Fruit fly (Drosophila melanogaster) whole organism, embryonic: ENCODE measurements around the gene CG5863.

Source experiments
- ATbp ChIP-seq: fragments of 200-800 bp; sonication (Bioruptor generic); optimal IDR thresholded peaks from 2 replicates; lab custom pipeline; 2017; ENCODE audit warnings: missing biosample characterization, mild to moderate bottlenecking, missing genetic modification characterization, missing genetic modification reagents
- Atf6 ChIP-seq: fragments of 200-800 bp; sonication (Bioruptor generic); IDR thresholded peaks from 2 replicates; pipeline ENCODE4 v1.3.6; 2022; ENCODE audit warnings: missing biosample characterization, missing genetic modification characterization
- Bdp1 ChIP-seq: fragments of 200-800 bp; sonication (Bioruptor generic); optimal IDR thresholded peaks from 3 replicates; lab custom pipeline; 2016; ENCODE audit warnings: missing biosample characterization, missing genetic modification characterization
- Blimp-1 ChIP-seq: fragments of 200-800 bp; sonication (Bioruptor generic); optimal IDR thresholded peaks from 3 replicates; lab custom pipeline; 2018; ENCODE audit warnings: missing biosample characterization, missing genetic modification characterization, mild to moderate bottlenecking, moderate library complexity, missing genetic modification reagents
- CG11456 ChIP-seq: fragments of 200-800 bp; sonication (Bioruptor generic); IDR thresholded peaks from 3 replicates; pipeline ENCODE4 v1.3.6; 2022; ENCODE audit warnings: missing biosample characterization, missing genetic modification characterization
- CG11723 ChIP-seq: fragments of 200-800 bp; sonication (Bioruptor generic); optimal IDR thresholded peaks from 2 replicates; lab custom pipeline; 2017; ENCODE audit warnings: missing biosample characterization, mild to moderate bottlenecking, missing genetic modification characterization
- CG12104 ChIP-seq: fragments of 200-800 bp; sonication (Bioruptor generic); optimal IDR thresholded peaks from 3 replicates; lab custom pipeline; 2016; ENCODE audit warnings: missing biosample characterization, missing genetic modification characterization
- CG12299 ChIP-seq: fragments of 200-800 bp; sonication (Bioruptor generic); optimal IDR thresholded peaks from 2 replicates; lab custom pipeline; 2018; ENCODE audit warnings: missing biosample characterization, mild to moderate bottlenecking, missing genetic modification characterization
- CG13424 ChIP-seq: fragments of 200-800 bp; sonication (Bioruptor generic); optimal IDR thresholded peaks from 2 replicates; lab custom pipeline; 2019; ENCODE audit warnings: missing biosample characterization, mild to moderate bottlenecking, missing genetic modification characterization, moderate library complexity
- CG13775 ChIP-seq: fragments of 200-800 bp; sonication (Bioruptor generic); optimal IDR thresholded peaks from 3 replicates; lab custom pipeline; 2017; ENCODE audit warnings: missing biosample characterization, mild to moderate bottlenecking, missing genetic modification characterization
- CG16779 ChIP-seq: fragments of 200-800 bp; sonication (Bioruptor generic); IDR thresholded peaks from 2 replicates; pipeline ENCODE4 v1.3.6; 2022; ENCODE audit warnings: missing biosample characterization, missing genetic modification characterization
- CG16863 ChIP-seq: fragments of 200-800 bp; sonication (Bioruptor generic); optimal IDR thresholded peaks from 3 replicates; lab custom pipeline; 2016; ENCODE audit warnings: missing biosample characterization, missing genetic modification characterization
- CG17359 ChIP-seq: fragments of 200-800 bp; sonication (Bioruptor generic); optimal IDR thresholded peaks from 3 replicates; lab custom pipeline; 2018; ENCODE audit warnings: missing biosample characterization, mild to moderate bottlenecking, missing genetic modification characterization, moderate library complexity
- CG2120 ChIP-seq: fragments of 200-800 bp; sonication (Bioruptor generic); optimal IDR thresholded peaks from 3 replicates; lab custom pipeline; 2016; ENCODE audit warnings: missing biosample characterization, missing genetic modification characterization
- CG31365 ChIP-seq: fragments of 200-800 bp; sonication (Bioruptor generic); optimal IDR thresholded peaks from 2 replicates; lab custom pipeline; 2018; ENCODE audit warnings: missing biosample characterization, mild to moderate bottlenecking, missing genetic modification characterization
- CG34376 ChIP-seq: fragments of 200-800 bp; sonication (Bioruptor generic); optimal IDR thresholded peaks from 2 replicates; lab custom pipeline; 2018; ENCODE audit warnings: missing biosample characterization, mild to moderate bottlenecking, missing genetic modification characterization
- CG3995 ChIP-seq: fragments of 200-800 bp; sonication (Bioruptor generic); optimal IDR thresholded peaks from 3 replicates; lab custom pipeline; 2016; ENCODE audit warnings: missing biosample characterization, missing genetic modification characterization
- CG6272 ChIP-seq: fragments of 200-800 bp; sonication (Bioruptor generic); IDR thresholded peaks from 2 replicates; pipeline ENCODE4 v1.3.6; 2022; ENCODE audit warnings: missing biosample characterization, missing genetic modification characterization
- CG6791 ChIP-seq: fragments of 200-800 bp; sonication (Bioruptor generic); IDR thresholded peaks from 3 replicates; pipeline ENCODE4 v1.3.6; 2022; ENCODE audit warnings: missing biosample characterization, missing genetic modification characterization; ENCODE audit not compliant: partially characterized antibody
- CG6854 ChIP-seq: fragments of 200-800 bp; sonication (Bioruptor generic); optimal IDR thresholded peaks from 3 replicates; lab custom pipeline; 2017; ENCODE audit warnings: missing biosample characterization, mild to moderate bottlenecking, missing genetic modification characterization
- CG8924 ChIP-seq: fragments of 200-800 bp; optimal IDR thresholded peaks from 3 replicates; lab custom pipeline; 2019; ENCODE audit warnings: missing biosample characterization, mild to moderate bottlenecking, missing genetic modification characterization, moderate library complexity
- Dip2 ChIP-seq: fragments of 200-800 bp; sonication (Bioruptor generic); IDR thresholded peaks from 2 replicates; pipeline ENCODE4 v1.3.6; 2022; ENCODE audit warnings: missing biosample characterization, missing genetic modification characterization
- ERR ChIP-seq: fragments of 200-800 bp; sonication (Bioruptor generic); optimal IDR thresholded peaks from 2 replicates; lab custom pipeline; 2016; ENCODE audit warnings: missing biosample characterization, missing genetic modification characterization
- Ets97D ChIP-seq: fragments of 200-800 bp; sonication (Bioruptor generic); optimal IDR thresholded peaks from 3 replicates; lab custom pipeline; 2016; ENCODE audit warnings: missing biosample characterization, missing genetic modification characterization
- Hmr ChIP-seq: fragments of 200-800 bp; sonication (Bioruptor generic); optimal IDR thresholded peaks from 3 replicates; lab custom pipeline; 2017; ENCODE audit warnings: mild to moderate bottlenecking, missing biosample characterization, missing genetic modification reagents, missing genetic modification characterization
- Hr78 ChIP-seq, 2 experiments: fragments of 200-800 bp in 1 of 2; fragments of >200 bp in 1 of 2; sonication (Bioruptor generic) in 1 of 2; optimal IDR thresholded peaks; 2 replicates each; lab custom pipeline; 2017 to 2019; ENCODE audit warnings: missing biosample characterization in 2 of 2, missing genetic modification characterization in 2 of 2, mild to moderate bottlenecking in 1 of 2, moderate library complexity in 1 of 2
- Hsf ChIP-seq: fragments of 200-800 bp; sonication (Bioruptor generic); optimal IDR thresholded peaks from 3 replicates; lab custom pipeline; 2016; ENCODE audit warnings: missing biosample characterization, missing genetic modification characterization
- Kr ChIP-seq: fragments of 200-800 bp; sonication (Bioruptor generic); optimal IDR thresholded peaks from 2 replicates; lab custom pipeline; 2017; ENCODE audit warnings: missing biosample characterization, mild to moderate bottlenecking, missing genetic modification characterization
- NfI ChIP-seq: fragments of 200-800 bp; sonication (Bioruptor generic); optimal IDR thresholded peaks from 3 replicates; lab custom pipeline; 2018; ENCODE audit warnings: missing biosample characterization, mild to moderate bottlenecking, missing genetic modification characterization, moderate library complexity
- Ptx1 ChIP-seq: fragments of 200-800 bp; sonication (Bioruptor generic); IDR thresholded peaks from 2 replicates; pipeline ENCODE4 v1.3.6; 2022; ENCODE audit warnings: missing biosample characterization, missing genetic modification characterization
- Rfx ChIP-seq: fragments of 200-800 bp; sonication (Bioruptor generic); IDR thresholded peaks from 2 replicates; pipeline ENCODE4 v1.3.6; 2022; ENCODE audit warnings: missing biosample characterization, missing genetic modification characterization
- TFAM ChIP-seq: fragments of 200-800 bp; sonication (Bioruptor generic); optimal IDR thresholded peaks from 2 replicates; lab custom pipeline; 2017; ENCODE audit warnings: missing biosample characterization, missing genetic modification characterization, inconsistent platforms
- Taf1 ChIP-seq: fragments of 200-800 bp; sonication (Bioruptor generic); IDR thresholded peaks from 2 replicates; pipeline ENCODE4 v1.3.6; 2022; ENCODE audit warnings: missing biosample characterization, missing genetic modification characterization
- al ChIP-seq: fragments of 200-800 bp; sonication (Bioruptor generic); IDR thresholded peaks from 2 replicates; pipeline ENCODE4 v1.3.6; 2022; ENCODE audit warnings: missing biosample characterization, missing genetic modification characterization
- az2 ChIP-seq: fragments of 200-800 bp; sonication (Bioruptor generic); optimal IDR thresholded peaks from 3 replicates; lab custom pipeline; 2016; ENCODE audit warnings: missing biosample characterization, missing genetic modification characterization
- bbx ChIP-seq: fragments of 200-800 bp; sonication (Bioruptor generic); IDR thresholded peaks from 2 replicates; pipeline ENCODE4 v1.3.6; 2022; ENCODE audit warnings: missing biosample characterization, missing genetic modification characterization; ENCODE audit not compliant: partially characterized antibody
- br ChIP-seq: fragments of >200 bp; optimal IDR thresholded peaks from 2 replicates; lab custom pipeline; 2017
- chif ChIP-seq, 2 experiments: fragments of 200-800 bp; sonication (Bioruptor generic); optimal IDR thresholded peaks; 3 replicates each; lab custom pipeline; 2016; ENCODE audit warnings: missing biosample characterization in 2 of 2, missing genetic modification characterization in 2 of 2
- da ChIP-seq: fragments of 200-800 bp; sonication (Bioruptor generic); optimal IDR thresholded peaks from 2 replicates; lab custom pipeline; 2016; ENCODE audit warnings: missing biosample characterization, missing genetic modification characterization
- gcm ChIP-seq: fragments of 200-800 bp; sonication (Bioruptor generic); optimal IDR thresholded peaks from 2 replicates; lab custom pipeline; 2019; ENCODE audit warnings: missing biosample characterization, mild to moderate bottlenecking, missing genetic modification characterization, moderate library complexity
- gcm2 ChIP-seq: fragments of 200-800 bp; sonication (Bioruptor generic); optimal IDR thresholded peaks from 2 replicates; lab custom pipeline; 2016; ENCODE audit warnings: missing biosample characterization, missing genetic modification characterization
- ham ChIP-seq: fragments of 200-800 bp; sonication (Bioruptor generic); IDR thresholded peaks from 2 replicates; pipeline ENCODE4 v1.3.6; 2022; ENCODE audit warnings: missing biosample characterization, missing genetic modification characterization
- lmd ChIP-seq: fragments of 200-800 bp; sonication (Bioruptor generic); IDR thresholded peaks from 2 replicates; pipeline ENCODE4 v1.3.6; 2022; ENCODE audit warnings: missing biosample characterization, missing genetic modification characterization
- lov ChIP-seq, 2 experiments: fragments of 200-800 bp in 1 of 2; fragments of >200 bp in 1 of 2; sonication (Bioruptor generic) in 1 of 2; IDR thresholded peaks in 1 of 2; optimal IDR thresholded peaks in 1 of 2; 2 replicates in 1 of 2; 3 replicates in 1 of 2; pipeline versions ENCODE4 v1.3.6 to Lab custom; 2017 to 2022; ENCODE audit warnings: missing biosample characterization in 1 of 2, missing genetic modification characterization in 1 of 2
- pfk ChIP-seq: fragments of 200-800 bp; sonication (Bioruptor generic); optimal IDR thresholded peaks from 2 replicates; lab custom pipeline; 2018; ENCODE audit warnings: missing biosample characterization, mild to moderate bottlenecking, missing genetic modification characterization, moderate library complexity
- prd ChIP-seq, 3 experiments: fragments of >200 bp in 2 of 3; fragments of 200-800 bp in 1 of 3; sonication (Bioruptor generic) in 1 of 3; optimal IDR thresholded peaks in 2 of 3; IDR thresholded peaks in 1 of 3; 2 replicates in 2 of 3; 3 replicates in 1 of 3; pipeline versions ENCODE4 v1.3.6 to Lab custom; 2017 to 2022; ENCODE audit warnings: missing biosample characterization in 1 of 3, missing genetic modification characterization in 1 of 3
- ro ChIP-seq: fragments of 200-800 bp; sonication (Bioruptor generic); IDR thresholded peaks from 2 replicates; pipeline ENCODE4 v1.3.6; 2022; ENCODE audit warnings: missing biosample characterization, missing genetic modification characterization
- run ChIP-seq: fragments of 200-800 bp; sonication (Bioruptor generic); optimal IDR thresholded peaks from 3 replicates; lab custom pipeline; 2018; ENCODE audit warnings: missing biosample characterization, mild to moderate bottlenecking, missing genetic modification characterization
- trem ChIP-seq: fragments of 200-800 bp; optimal IDR thresholded peaks from 3 replicates; lab custom pipeline; 2019; ENCODE audit warnings: missing biosample characterization, mild to moderate bottlenecking, missing genetic modification characterization, moderate library complexity
- zf30C ChIP-seq: fragments of 200-800 bp; sonication (Bioruptor generic); optimal IDR thresholded peaks from 3 replicates; lab custom pipeline; 2018; ENCODE audit warnings: missing biosample characterization, mild to moderate bottlenecking, missing genetic modification characterization

CG5863 gene

DNA sequence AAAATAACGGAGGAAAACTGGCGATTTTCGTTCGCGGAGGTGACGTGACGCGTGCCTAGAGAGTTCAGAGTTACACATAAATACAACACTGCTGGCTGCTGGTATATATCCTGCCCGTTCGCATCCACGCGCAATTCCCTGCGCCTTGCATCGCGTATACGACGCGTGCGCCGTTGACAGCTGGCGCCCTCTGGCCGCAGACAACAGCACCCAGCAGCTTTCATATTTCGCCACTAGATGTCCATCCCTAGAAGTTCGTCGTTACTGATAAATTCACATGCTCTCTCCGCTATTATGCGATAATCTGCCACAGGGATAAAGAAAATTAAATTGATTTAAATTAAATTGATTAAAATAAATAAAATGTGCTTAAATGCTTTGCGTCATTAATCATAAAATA is 8.5 kb upstream of the CG5863 start, which contains the start of gene Sur-8 (continued):
- TF ChIP-seq lov (optimal IDR thresholded peaks at IDR 0.05; lab: Kevin White, UChicago) (no peak), lov (GFP tag; IDR thresholded peaks at IDR 0.05; lab: Robert Waterston, UW) (no peak), CG11723 (GFP tag; lab: Kevin White, UChicago) (peak; percentile 67), CG2120 (peak; percentile 64), TFAM (no peak), CG6854 (GFP tag; lab: Kevin White, UChicago) (peak; percentile 1), bbx (no peak), CG3995 (peak; percentile 35), ATbp (GFP tag; lab: Kevin White, UChicago) (peak; percentile 30), NfI (GFP tag; lab: Kevin White, UChicago) (peak; percentile 67), da (GFP tag; lab: Kevin White, UChicago) (no peak), CG16779 (GFP tag; lab: Robert Waterston, UW) (peak; percentile 82), Dip2 (GFP tag; lab: Robert Waterston, UW) (no peak), Rfx (GFP tag; lab: Robert Waterston, UW) (peak; percentile 92), CG8924 (tag; lab: Kevin White, UChicago) (no peak), Bdp1 (GFP tag; lab: Kevin White, UChicago) (peak; percentile 25), CG13424 (tag; lab: Kevin White, UChicago) (peak; percentile 0), Ptx1 (peak; percentile 81), prd (optimal IDR thresholded peaks at IDR 0.05; lab: Kevin White, UChicago) (no peak), prd (GFP tag; IDR thresholded peaks at IDR 0.05; lab: Robert Waterston, UW) (peak; percentile 75), CG6272 (GFP tag; lab: Robert Waterston, UW) (peak; percentile 51; the same call in 1 of the 2 replicates), br (lab: Kevin White, UChicago) (no peak), ham (GFP tag; lab: Robert Waterston, UW) (no peak; the same call in 1 of the 2 replicates), Hsf (GFP tag; lab: Kevin White, UChicago) (peak; percentile 77), zf30C (no peak), Blimp-1 (GFP tag; lab: Kevin White, UChicago) (peak; percentile 31), CG31365 (tag; lab: Kevin White, UChicago) (peak; percentile 11), Hr78 (GFP tag; optimal IDR thresholded peaks at IDR 0.05; lab: Kevin White, UChicago) (no peak), run (no peak), CG13775 (GFP tag; lab: Kevin White, UChicago) (peak; percentile 30), ERR (GFP tag; lab: Kevin White, UChicago) (no peak), gcm (GFP tag; lab: Kevin White, UChicago) (no peak), trem (no peak), az2 (GFP tag; lab: Kevin White, UChicago) (peak; percentile 76), CG11456 (GFP tag; lab: Robert Waterston, UW) (peak; percentile 96), CG17359 (tag; lab: Kevin White, UChicago) (peak; percentile 53), CG12104 (GFP tag; lab: Kevin White, UChicago) (no peak), CG12299 (tag; lab: Kevin White, UChicago) (no peak), lmd (GFP tag; lab: Robert Waterston, UW) (peak; percentile 76), pfk (GFP tag; lab: Kevin White, UChicago) (no peak), chif (GFP tag; optimal IDR thresholded peaks at IDR 0.05; lab: Kevin White, UChicago) (peak; percentile 17 to 74), Hmr (GFP tag; lab: Kevin White, UChicago) (peak; percentile 76), Ets97D (GFP tag; lab: Kevin White, UChicago) (peak; percentile 45), ro (GFP tag; lab: Robert Waterston, UW) (no peak), CG34376 (peak; percentile 39), Taf1 (0 out of 2 replicates have a peak, but pooled peaks have one; percentile 27), CG6791 (GFP tag; lab: Robert Waterston, UW) (0 out of 3 replicates have a peak, but pooled peaks have one; percentile 29), gcm2 (GFP tag; lab: Kevin White, UChicago) (no peak), al (GFP tag; lab: Robert Waterston, UW) (peak; percentile 21; the same call in 1 of the 2 replicates), Atf6 (GFP tag; lab: Robert Waterston, UW) (peak; percentile 60), Kr (GFP tag; lab: Kevin White, UChicago) (no peak), CG16863 (GFP tag; lab: Kevin White, UChicago) (peak; percentile 65)
